Fruit fly (Drosophila melanogaster) whole organism, prepupa: ENCODE results near the gene Spec2.

Experiments used
- Blimp-1 ChIP-seq: fragments of 200-800 bp; sonication (Bioruptor generic); optimal IDR thresholded peaks from 3 replicates; lab custom pipeline; 2017; ENCODE audit warnings: missing biosample characterization, missing genetic modification characterization, mild to moderate bottlenecking, moderate library complexity, missing genetic modification reagents
- CG10631 ChIP-seq: fragments of 200-800 bp; sonication (Bioruptor generic); optimal IDR thresholded peaks from 2 replicates; lab custom pipeline; 2016; ENCODE audit warnings: missing biosample characterization, missing genetic modification characterization
- CG10669 ChIP-seq: fragments of 200-800 bp; sonication (Bioruptor generic); optimal IDR thresholded peaks from 3 replicates; lab custom pipeline; 2018; ENCODE audit warnings: missing biosample characterization, mild to moderate bottlenecking, missing genetic modification characterization, moderate library complexity
- CG11294 ChIP-seq: fragments of 200-800 bp; sonication (Bioruptor generic); IDR thresholded peaks from 2 replicates; pipeline ENCODE4 v1.3.6; 2022; ENCODE audit warnings: missing biosample characterization, missing genetic modification characterization
- CG11762 ChIP-seq: fragments of 200-800 bp; sonication (Bioruptor generic); optimal IDR thresholded peaks from 3 replicates; lab custom pipeline; 2016; ENCODE audit warnings: missing biosample characterization, missing genetic modification characterization; ENCODE audit not compliant: insufficient read depth
- CG11902 ChIP-seq: fragments of 200-800 bp; sonication (Bioruptor generic); optimal IDR thresholded peaks from 3 replicates; lab custom pipeline; 2016; ENCODE audit warnings: missing biosample characterization, missing genetic modification characterization
- CG15336 ChIP-seq: fragments of 200-800 bp; sonication (Bioruptor generic); IDR thresholded peaks from 2 replicates; pipeline ENCODE4 v1.3.6; 2022; ENCODE audit warnings: missing biosample characterization, missing genetic modification characterization
- CG16779 ChIP-seq: fragments of 200-800 bp; sonication (Bioruptor generic); optimal IDR thresholded peaks from 3 replicates; lab custom pipeline; 2017; ENCODE audit warnings: missing biosample characterization, mild to moderate bottlenecking, missing genetic modification characterization
- CG3032 ChIP-seq: fragments of 200-800 bp; optimal IDR thresholded peaks from 2 replicates; lab custom pipeline; 2019; ENCODE audit warnings: missing biosample characterization, mild to moderate bottlenecking, missing genetic modification characterization, moderate library complexity
- CG31627 ChIP-seq: fragments of 200-800 bp; sonication (Bioruptor generic); optimal IDR thresholded peaks from 3 replicates; lab custom pipeline; 2016; ENCODE audit warnings: missing biosample characterization, missing genetic modification characterization
- CG32006 ChIP-seq: fragments of 200-800 bp; sonication (Bioruptor generic); optimal IDR thresholded peaks from 3 replicates; lab custom pipeline; 2017; ENCODE audit warnings: missing biosample characterization, mild to moderate bottlenecking, missing genetic modification characterization
- CG34406 ChIP-seq: fragments of 200-800 bp; sonication (Bioruptor generic); optimal IDR thresholded peaks from 3 replicates; lab custom pipeline; 2016; ENCODE audit warnings: missing biosample characterization, missing genetic modification characterization
- CG3919 ChIP-seq: fragments of 200-800 bp; sonication (Bioruptor generic); optimal IDR thresholded peaks from 3 replicates; lab custom pipeline; 2016; ENCODE audit warnings: missing biosample characterization, missing genetic modification characterization
- CG4318 ChIP-seq: fragments of 200-800 bp; sonication (Bioruptor generic); optimal IDR thresholded peaks from 3 replicates; lab custom pipeline; 2017; ENCODE audit warnings: missing biosample characterization, mild to moderate bottlenecking, missing genetic modification characterization
- CG6163 ChIP-seq: fragments of 200-800 bp; sonication (Bioruptor generic); IDR thresholded peaks from 3 replicates; pipeline ENCODE4 v1.3.6; 2022; ENCODE audit warnings: missing biosample characterization, missing genetic modification characterization
- CG6276 ChIP-seq: fragments of 200-800 bp; sonication (Bioruptor generic); optimal IDR thresholded peaks from 2 replicates; lab custom pipeline; 2017; ENCODE audit warnings: missing biosample characterization, mild to moderate bottlenecking, missing genetic modification characterization
- CG6792 ChIP-seq: fragments of 200-800 bp; sonication (Bioruptor generic); optimal IDR thresholded peaks from 3 replicates; lab custom pipeline; 2016; ENCODE audit warnings: missing biosample characterization, missing genetic modification characterization
- CG6808 ChIP-seq: fragments of 200-800 bp; sonication (Bioruptor generic); optimal IDR thresholded peaks from 3 replicates; lab custom pipeline; 2017; ENCODE audit warnings: missing biosample characterization, missing genetic modification characterization, mild to moderate bottlenecking, moderate library complexity, missing genetic modification reagents
- CG7368 ChIP-seq: fragments of 200-800 bp; sonication (Bioruptor generic); optimal IDR thresholded peaks from 3 replicates; lab custom pipeline; 2016; ENCODE audit warnings: missing biosample characterization, missing genetic modification characterization
- CG8119 ChIP-seq: fragments of 200-800 bp; sonication (Bioruptor generic); IDR thresholded peaks from 3 replicates; pipeline ENCODE4 v1.3.6; 2022; ENCODE audit warnings: missing biosample characterization, missing genetic modification characterization
- CG8632 ChIP-seq: fragments of 200-800 bp; sonication (Bioruptor generic); optimal IDR thresholded peaks from 3 replicates; lab custom pipeline; 2016; ENCODE audit warnings: missing biosample characterization, missing genetic modification characterization
- CG9139 ChIP-seq: fragments of 200-800 bp; sonication (Bioruptor generic); optimal IDR thresholded peaks from 3 replicates; lab custom pipeline; 2017; ENCODE audit warnings: missing biosample characterization, mild to moderate bottlenecking, missing genetic modification characterization
- Eip75B ChIP-seq: fragments of 200-800 bp; sonication (Bioruptor generic); optimal IDR thresholded peaks from 3 replicates; lab custom pipeline; 2016; ENCODE audit warnings: missing biosample characterization, missing genetic modification characterization
- Eip78C ChIP-seq: fragments of 200-800 bp; sonication (Bioruptor generic); peaks from one replicate; lab custom pipeline; 2016; ENCODE audit warnings: missing biosample characterization, missing genetic modification characterization
- Eip93F ChIP-seq: fragments of 200-800 bp; sonication (Bioruptor generic); optimal IDR thresholded peaks from 2 replicates; lab custom pipeline; 2016; ENCODE audit warnings: missing biosample characterization, mild to moderate bottlenecking, missing genetic modification characterization
- Ets96B ChIP-seq: fragments of 200-800 bp; optimal IDR thresholded peaks from 2 replicates; lab custom pipeline; 2019; ENCODE audit warnings: missing biosample characterization, mild to moderate bottlenecking, missing genetic modification characterization, moderate library complexity
- Gug ChIP-seq: fragments of 200-800 bp; sonication (Bioruptor generic); IDR thresholded peaks from 2 replicates; pipeline ENCODE4 v1.3.6; 2022; ENCODE audit warnings: missing biosample characterization, missing genetic modification characterization
- Hr38 ChIP-seq: sonication (Bioruptor generic); optimal IDR thresholded peaks from 2 replicates; lab custom pipeline; 2016; ENCODE audit warnings: missing biosample characterization, missing genetic modification characterization
- Hr39 ChIP-seq: fragments of 200-800 bp; sonication (Bioruptor generic); optimal IDR thresholded peaks from 2 replicates; lab custom pipeline; 2016; ENCODE audit warnings: missing biosample characterization, missing genetic modification characterization
- Met ChIP-seq: fragments of 200-800 bp; sonication (Bioruptor generic); optimal IDR thresholded peaks from 3 replicates; lab custom pipeline; 2016; ENCODE audit warnings: missing biosample characterization, missing genetic modification characterization
- Sox102F ChIP-seq: fragments of 200-800 bp; sonication (Bioruptor generic); optimal IDR thresholded peaks from 2 replicates; lab custom pipeline; 2016; ENCODE audit warnings: missing biosample characterization, mild to moderate bottlenecking, missing genetic modification characterization
- Sox14 ChIP-seq: fragments of 200-800 bp; sonication (Bioruptor generic); optimal IDR thresholded peaks from 3 replicates; lab custom pipeline; 2016; ENCODE audit warnings: missing biosample characterization, missing genetic modification characterization
- acj6 ChIP-seq: fragments of 200-800 bp; sonication (Bioruptor generic); optimal IDR thresholded peaks from 3 replicates; lab custom pipeline; 2016; ENCODE audit warnings: missing biosample characterization, missing genetic modification characterization
- cyc ChIP-seq: fragments of 200-800 bp; sonication (Bioruptor generic); optimal IDR thresholded peaks from 3 replicates; lab custom pipeline; 2016; ENCODE audit warnings: missing biosample characterization, missing genetic modification characterization
- dac ChIP-seq: fragments of 200-800 bp; sonication (Bioruptor generic); optimal IDR thresholded peaks from 2 replicates; lab custom pipeline; 2017; ENCODE audit warnings: missing biosample characterization, mild to moderate bottlenecking, missing genetic modification characterization
- eg ChIP-seq: fragments of 200-800 bp; sonication (Bioruptor generic); IDR thresholded peaks from 3 replicates; pipeline ENCODE4 v1.3.6; 2022; ENCODE audit warnings: missing biosample characterization, missing genetic modification characterization
- fd59A ChIP-seq: fragments of 200-800 bp; sonication (Bioruptor generic); optimal IDR thresholded peaks from 2 replicates; lab custom pipeline; 2017; ENCODE audit warnings: missing biosample characterization, mild to moderate bottlenecking, missing genetic modification characterization, missing genetic modification reagents
- fkh ChIP-seq: fragments of 200-800 bp; sonication (Bioruptor generic); optimal IDR thresholded peaks from 3 replicates; lab custom pipeline; 2017; ENCODE audit warnings: missing biosample characterization, mild to moderate bottlenecking, missing genetic modification characterization, moderate library complexity
- lz ChIP-seq: fragments of 200-800 bp; sonication (Bioruptor generic); optimal IDR thresholded peaks from 3 replicates; lab custom pipeline; 2016; ENCODE audit warnings: missing biosample characterization, missing genetic modification characterization
- salr ChIP-seq, 2 experiments: fragments of 200-800 bp; sonication (Bioruptor generic); optimal IDR thresholded peaks; 3 replicates each; lab custom pipeline; 2016 to 2018; ENCODE audit warnings: missing biosample characterization in 2 of 2, missing genetic modification characterization in 2 of 2, mild to moderate bottlenecking in 1 of 2
- spab ChIP-seq: fragments of 200-800 bp; sonication (Bioruptor generic); optimal IDR thresholded peaks from 2 replicates; lab custom pipeline; 2017; ENCODE audit warnings: missing biosample characterization, mild to moderate bottlenecking, missing genetic modification characterization, missing genetic modification reagents
- ss ChIP-seq, 2 experiments: fragments of 200-800 bp; sonication (Bioruptor generic); optimal IDR thresholded peaks; 2 replicates in 1 of 2; 3 replicates in 1 of 2; lab custom pipeline; 2017 to 2018; ENCODE audit warnings: mild to moderate bottlenecking in 2 of 2, missing biosample characterization in 2 of 2, missing genetic modification characterization in 2 of 2, moderate library complexity in 1 of 2
- svp ChIP-seq: fragments of 200-800 bp; sonication (Bioruptor generic); peaks from one replicate; lab custom pipeline; 2016; ENCODE audit warnings: missing biosample characterization, missing genetic modification characterization
- topi ChIP-seq: fragments of 200-800 bp; sonication (Bioruptor generic); optimal IDR thresholded peaks from 3 replicates; lab custom pipeline; 2016; ENCODE audit warnings: missing biosample characterization, missing genetic modification characterization
- vri ChIP-seq: fragments of 200-800 bp; sonication (Bioruptor generic); optimal IDR thresholded peaks from 3 replicates; lab custom pipeline; 2016; ENCODE audit warnings: missing biosample characterization, mild to moderate bottlenecking, missing genetic modification characterization

Gene Spec2

dm6 chr3R:5570635-5571436 lies 53.1 kb downstream of the Spec2 start, which contains the start of gene CRMP (continued):
- TF ChIP-seq CG6792 (no peak), fd59A (GFP tag; lab: Kevin White, UChicago) (no peak), CG6276 (peak; percentile 62), topi (GFP tag; lab: Kevin White, UChicago) (no peak), CG6163 (GFP tag; lab: Robert Waterston, UW) (no peak), Met (GFP tag; lab: Kevin White, UChicago) (no peak), dac (GFP tag; lab: Kevin White, UChicago) (no peak), Eip93F (no peak), Sox14 (GFP tag; lab: Kevin White, UChicago) (no peak), CG7368 (no peak), CG11762 (GFP tag; lab: Kevin White, UChicago) (no peak), eg (GFP tag; lab: Robert Waterston, UW) (no peak; the same call in 2 of the 3 replicates), CG10631 (no peak), CG9139 (GFP tag; lab: Kevin White, UChicago) (peak; percentile 33), CG8632 (GFP tag; lab: Kevin White, UChicago) (no peak), Sox102F (GFP tag; lab: Kevin White, UChicago) (no peak), Ets96B (tag; lab: Kevin White, UChicago) (no peak), CG10669 (GFP tag; lab: Kevin White, UChicago) (no peak), Blimp-1 (GFP tag; lab: Kevin White, UChicago) (no peak), svp (GFP tag; lab: Kevin White, UChicago) (no peak), Eip75B (GFP tag; lab: Kevin White, UChicago) (no peak), CG31627 (no peak), Hr39 (GFP tag; lab: Kevin White, UChicago) (no peak), fkh (no peak), CG32006 (GFP tag; lab: Kevin White, UChicago) (no peak), salr (GFP tag; optimal IDR thresholded peaks at IDR 0.05; lab: Kevin White, UChicago) (no peak), CG6808 (peak; percentile 48), CG11294 (GFP tag; lab: Robert Waterston, UW) (no peak), ss (GFP tag; optimal IDR thresholded peaks at IDR 0.05; lab: Kevin White, UChicago) (peak; percentile 13 to 50), cyc (GFP tag; lab: Kevin White, UChicago) (no peak), lz (no peak)

DNA sequence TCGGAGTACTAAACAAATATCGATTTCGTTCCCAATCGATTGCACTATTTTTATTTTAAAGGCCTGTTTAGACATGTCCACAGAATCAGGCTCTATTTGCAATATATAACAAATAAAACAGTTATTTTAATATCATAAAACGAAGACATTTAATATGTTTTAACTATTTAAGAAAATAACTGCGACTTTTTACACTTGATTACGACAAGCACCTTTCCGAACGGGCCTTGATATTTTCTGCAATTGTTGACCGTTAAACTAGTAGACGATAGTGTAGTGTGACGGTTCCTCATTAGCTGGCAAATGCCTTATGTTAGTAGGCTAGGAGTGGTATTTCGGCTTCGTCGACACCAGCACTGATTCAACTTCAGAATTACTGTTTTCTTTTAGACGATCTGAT lies 55.3 kb downstream of the Spec2 start, which contains the start of the genes CG2931 and Rheb:
TSS of gene CG2931 (minus strand) at position 26 of the 400 bp plus-strand sequence.
TSS of gene Rheb (plus strand) at position 332 of the 400 bp plus-strand sequence.
- TF ChIP-seq Sox102F (GFP tag; lab: Kevin White, UChicago): no peak
- no peak for TF ChIP-seq Hr38
- peak; percentile 87 for TF ChIP-seq Eip78C (GFP tag; lab: Kevin White, UChicago)
- TF ChIP-seq fkh: peak; percentile 53
- TF ChIP-seq eg (GFP tag; lab: Robert Waterston, UW): peak; percentile 74
- peak; percentile 11 for TF ChIP-seq CG7368
- TF ChIP-seq CG32006 (GFP tag; lab: Kevin White, UChicago): peak; percentile 44
- peak; percentile 36 for TF ChIP-seq CG34406 (GFP tag; lab: Kevin White, UChicago)
- TF ChIP-seq CG9139 (GFP tag; lab: Kevin White, UChicago): no peak
- no peak for TF ChIP-seq CG16779 (tag; lab: Kevin White, UChicago)
- 0 out of 2 replicates have a peak, but pooled peaks have one; percentile 42 for TF ChIP-seq CG15336
- TF ChIP-seq cyc (GFP tag; lab: Kevin White, UChicago): peak; percentile 33
- TF ChIP-seq Blimp-1 (GFP tag; lab: Kevin White, UChicago): no peak
- TF ChIP-seq acj6 (GFP tag; lab: Kevin White, UChicago): peak; percentile 53
- peak; percentile 62 for TF ChIP-seq Sox14 (GFP tag; lab: Kevin White, UChicago)
- peak; percentile 67 for TF ChIP-seq Eip93F
- TF ChIP-seq CG6276: no peak
- peak; percentile 67 for TF ChIP-seq CG3032
- TF ChIP-seq topi (GFP tag; lab: Kevin White, UChicago): peak; percentile 51
- TF ChIP-seq CG31627: peak; percentile 65
- peak; percentile 40 for TF ChIP-seq CG3919 (GFP tag; lab: Kevin White, UChicago)
- peak; percentile 30; the same call in 1 of the 3 replicates for TF ChIP-seq CG8119
- TF ChIP-seq CG11762 (GFP tag; lab: Kevin White, UChicago): peak; percentile 2
- peak; percentile 61 for TF ChIP-seq Eip75B (GFP tag; lab: Kevin White, UChicago)
- no peak for TF ChIP-seq CG4318 (GFP tag; lab: Kevin White, UChicago)
- TF ChIP-seq vri: peak; percentile 42
- TF ChIP-seq CG6808: no peak
- TF ChIP-seq lz: peak; percentile 67
- TF ChIP-seq svp (GFP tag; lab: Kevin White, UChicago): peak; percentile 82
- TF ChIP-seq Hr39 (GFP tag; lab: Kevin White, UChicago): peak; percentile 63
- peak; percentile 10 for TF ChIP-seq CG6792
- TF ChIP-seq ss (GFP tag; optimal IDR thresholded peaks at IDR 0.05; lab: Kevin White, UChicago): peak in 1 of 2 experiments; percentile 18
- peak; percentile 27 for TF ChIP-seq CG11902 (GFP tag; lab: Kevin White, UChicago)
- peak; percentile 48 for TF ChIP-seq Ets96B (tag; lab: Kevin White, UChicago)
- TF ChIP-seq Gug (GFP tag; lab: Robert Waterston, UW): peak; percentile 46
- TF ChIP-seq spab (GFP tag; lab: Kevin White, UChicago): no peak
